Fruit fly (Drosophila melanogaster) whole organism, pupa: Measurements from ENCODE around the gene sro.
A peak's percentile ranks its signal among the peaks of the same experiment; 100 is the strongest.

Source experiments
- CG10348 ChIP-seq: fragments of 200-800 bp; sonication (Bioruptor generic); IDR thresholded peaks from 2 replicates; pipeline ENCODE4 v1.3.6; 2022; ENCODE audit warnings: missing biosample characterization, missing genetic modification characterization
- CG12605 ChIP-seq: fragments of 200-800 bp; sonication (Bioruptor generic); IDR thresholded peaks from 2 replicates; pipeline ENCODE4 v1.3.6; 2022; ENCODE audit warnings: missing biosample characterization, missing genetic modification characterization
- CG13204 ChIP-seq: fragments of 200-800 bp; sonication (Bioruptor generic); optimal IDR thresholded peaks from 2 replicates; lab custom pipeline; 2018; ENCODE audit warnings: missing biosample characterization, mild to moderate bottlenecking, missing genetic modification characterization, moderate library complexity
- CG14655 ChIP-seq: fragments of 200-800 bp; sonication (Bioruptor generic); optimal IDR thresholded peaks from 3 replicates; lab custom pipeline; 2017; ENCODE audit warnings: mild to moderate bottlenecking, missing biosample characterization, missing genetic modification reagents, missing genetic modification characterization
- CG15710 ChIP-seq: fragments of 200-800 bp; sonication (Bioruptor generic); optimal IDR thresholded peaks from 2 replicates; lab custom pipeline; 2018; ENCODE audit warnings: missing biosample characterization, mild to moderate bottlenecking, missing genetic modification characterization, moderate library complexity
- CG17806 ChIP-seq: fragments of 200-800 bp; sonication (Bioruptor generic); optimal IDR thresholded peaks from 2 replicates; lab custom pipeline; 2018; ENCODE audit warnings: missing biosample characterization, mild to moderate bottlenecking, missing genetic modification characterization, moderate library complexity
- CG32121 ChIP-seq: fragments of 200-800 bp; sonication (Bioruptor generic); IDR thresholded peaks from 2 replicates; pipeline ENCODE4 v1.3.6; 2022; ENCODE audit warnings: missing biosample characterization, missing genetic modification characterization
- CG34367 ChIP-seq: fragments of 200-800 bp; sonication (Bioruptor generic); optimal IDR thresholded peaks from 2 replicates; lab custom pipeline; 2018; ENCODE audit warnings: missing biosample characterization, mild to moderate bottlenecking, missing genetic modification characterization
- CG4496 ChIP-seq: fragments of 200-800 bp; sonication (Bioruptor generic); IDR thresholded peaks from 3 replicates; pipeline ENCODE4 v1.3.6; 2022; ENCODE audit warnings: missing biosample characterization, missing genetic modification characterization
- CG8159 ChIP-seq: fragments of 200-800 bp; sonication (Bioruptor generic); optimal IDR thresholded peaks from 3 replicates; lab custom pipeline; 2018; ENCODE audit warnings: missing biosample characterization, mild to moderate bottlenecking, missing genetic modification characterization, moderate library complexity
- CG8301 ChIP-seq: fragments of 200-800 bp; sonication (Bioruptor generic); optimal IDR thresholded peaks from 2 replicates; lab custom pipeline; 2018; ENCODE audit warnings: missing biosample characterization, mild to moderate bottlenecking, missing genetic modification characterization
- CG9948 ChIP-seq: fragments of 200-800 bp; sonication (Bioruptor generic); optimal IDR thresholded peaks from 2 replicates; lab custom pipeline; 2018; ENCODE audit warnings: missing biosample characterization, mild to moderate bottlenecking, missing genetic modification characterization, moderate library complexity
- D1 ChIP-seq: fragments of 200-800 bp; sonication (Bioruptor generic); optimal IDR thresholded peaks from 2 replicates; lab custom pipeline; 2018; ENCODE audit warnings: missing biosample characterization, mild to moderate bottlenecking, missing genetic modification characterization, moderate library complexity
- EcR ChIP-seq: fragments of 200-800 bp; sonication (Bioruptor generic); optimal IDR thresholded peaks from 3 replicates; lab custom pipeline; 2019; ENCODE audit warnings: missing biosample characterization, missing genetic modification characterization, mild to moderate bottlenecking, moderate library complexity, missing genetic modification reagents
- Ets98B ChIP-seq: fragments of 200-800 bp; sonication (Bioruptor generic); IDR thresholded peaks from 2 replicates; pipeline ENCODE4 v1.3.6; 2022; ENCODE audit warnings: missing biosample characterization, missing genetic modification characterization
- Pif1A ChIP-seq: fragments of 200-800 bp; sonication (Bioruptor generic); optimal IDR thresholded peaks from 3 replicates; lab custom pipeline; 2016; ENCODE audit warnings: missing biosample characterization, missing genetic modification characterization
- Pif1B ChIP-seq: fragments of 200-800 bp; sonication (Bioruptor generic); optimal IDR thresholded peaks from 3 replicates; lab custom pipeline; 2016; ENCODE audit warnings: missing biosample characterization, missing genetic modification characterization
- Snoo ChIP-seq: fragments of 200-800 bp; sonication (Bioruptor generic); optimal IDR thresholded peaks from 3 replicates; lab custom pipeline; 2017; ENCODE audit warnings: missing biosample characterization, mild to moderate bottlenecking, missing genetic modification characterization, inconsistent platforms
- fd96Ca ChIP-seq: fragments of 200-800 bp; sonication (Bioruptor generic); IDR thresholded peaks from 3 replicates; pipeline ENCODE4 v1.3.6; 2022; ENCODE audit warnings: missing biosample characterization, missing genetic modification characterization
- gl ChIP-seq: fragments of 200-800 bp; sonication (Bioruptor generic); optimal IDR thresholded peaks from 2 replicates; lab custom pipeline; 2018; ENCODE audit warnings: missing biosample characterization, mild to moderate bottlenecking, missing genetic modification characterization
- rn ChIP-seq: fragments of 200-800 bp; sonication (Bioruptor generic); IDR thresholded peaks from 2 replicates; pipeline ENCODE4 v1.3.6; 2022; ENCODE audit warnings: missing biosample characterization, missing genetic modification characterization

Gene sro

DNA sequence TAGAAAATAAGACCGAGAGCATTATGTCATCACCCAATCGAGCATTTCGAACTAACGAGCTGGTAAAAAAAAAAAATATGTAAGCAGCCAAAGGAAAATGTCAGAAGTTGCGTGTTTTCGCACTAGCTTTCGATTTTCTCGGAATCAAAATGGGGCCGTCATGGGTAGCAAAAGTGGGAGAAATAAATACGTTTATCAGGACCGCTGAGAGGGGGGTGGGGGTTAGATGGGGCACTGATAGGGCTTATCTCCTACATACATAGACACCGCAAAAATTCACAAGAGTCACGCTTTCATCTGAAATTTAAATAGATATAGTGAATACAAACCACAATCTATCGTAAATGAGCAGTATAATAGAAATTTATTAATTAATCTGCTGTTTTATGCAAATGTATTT lies 17.2 kb upstream of the sro start:
- no peak for TF ChIP-seq Pif1A
- no peak for TF ChIP-seq CG4496 (GFP tag; lab: Robert Waterston, UW)
- TF ChIP-seq CG15710 (tag; lab: Kevin White, UChicago) = no peak

DNA sequence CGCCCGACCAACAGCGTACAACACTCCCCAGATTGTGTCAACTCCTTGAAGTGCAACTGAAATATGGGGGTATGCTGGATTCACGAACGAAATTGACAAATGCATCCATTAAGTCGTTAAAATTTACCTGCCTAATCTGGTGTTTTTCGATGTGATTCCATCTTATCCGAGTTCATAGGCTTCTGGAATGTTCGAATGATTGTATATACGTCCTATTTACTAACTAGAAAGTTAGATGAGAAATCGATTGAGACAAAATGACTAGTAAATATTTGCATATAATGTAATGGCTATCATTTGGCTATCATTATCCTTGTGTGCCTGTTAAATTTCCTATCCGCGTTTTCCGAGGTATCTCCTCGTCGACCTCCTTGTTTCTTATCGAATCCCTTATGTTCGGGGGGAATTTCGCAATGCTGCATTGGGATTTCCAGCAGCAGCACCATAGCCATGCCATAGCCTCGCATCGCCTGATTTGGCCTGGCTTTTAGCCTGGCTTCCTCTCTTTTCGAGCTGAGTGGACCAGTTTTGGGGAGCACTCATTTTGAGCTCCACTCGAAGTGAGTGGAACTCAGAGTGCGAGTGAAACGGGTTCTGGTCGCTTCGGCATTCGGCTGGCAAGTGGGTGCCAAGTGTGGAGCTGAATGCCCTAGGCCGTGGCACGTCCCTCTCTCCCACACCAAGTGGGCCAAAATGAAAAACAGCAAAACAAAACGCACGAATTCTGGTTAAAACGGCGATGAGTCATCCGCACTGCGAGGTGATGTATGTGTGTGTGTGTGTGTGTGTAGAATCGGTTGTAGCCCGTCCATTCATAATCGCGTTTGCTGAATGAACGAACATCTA lies 16.0 kb upstream of the sro start:
- peak; percentile 26 for TF ChIP-seq CG13204 (GFP tag; lab: Kevin White, UChicago)
- TF ChIP-seq CG9948 (tag; lab: Kevin White, UChicago) = peak; percentile 56
- TF ChIP-seq Ets98B = no peak; the same call in 1 of the 2 replicates
- no peak for TF ChIP-seq rn (GFP tag; lab: Robert Waterston, UW)
- TF ChIP-seq CG8301 (tag; lab: Kevin White, UChicago) = peak; percentile 19
- no peak for TF ChIP-seq gl (tag; lab: Kevin White, UChicago)
- peak; percentile 50 for TF ChIP-seq CG15710 (tag; lab: Kevin White, UChicago)
- no peak for TF ChIP-seq CG10348 (GFP tag; lab: Robert Waterston, UW)
- no peak for TF ChIP-seq CG32121 (GFP tag; lab: Robert Waterston, UW)
- TF ChIP-seq CG12605 (GFP tag; lab: Robert Waterston, UW) = peak; percentile 33; the same call in 1 of the 2 replicates
- TF ChIP-seq CG34367 (tag; lab: Kevin White, UChicago) = peak; percentile 39
- peak; percentile 62 for TF ChIP-seq Pif1A
- TF ChIP-seq Snoo (tag; lab: Kevin White, UChicago) = peak; percentile 60
- TF ChIP-seq Pif1B (GFP tag; lab: Kevin White, UChicago) = peak; percentile 22
- TF ChIP-seq CG4496 (GFP tag; lab: Robert Waterston, UW) = 0 out of 3 replicates have a peak, but pooled peaks have one; percentile 8
- TF ChIP-seq CG17806 (tag; lab: Kevin White, UChicago) = peak; percentile 36
- no peak for TF ChIP-seq D1
- peak; percentile 68 for TF ChIP-seq EcR (GFP tag; lab: Kevin White, UChicago)
- TF ChIP-seq fd96Ca (GFP tag; lab: Robert Waterston, UW) = 0 out of 3 replicates have a peak, but pooled peaks have one; percentile 32
- peak; percentile 66 for TF ChIP-seq CG8159 (tag; lab: Kevin White, UChicago)
- TF ChIP-seq CG14655 (GFP tag; lab: Kevin White, UChicago) = peak; percentile 39

dm6 chr3R:29778985-29779298 lies 15.5 kb upstream of the sro start:
- no peak for TF ChIP-seq gl (tag; lab: Kevin White, UChicago)
- no peak for TF ChIP-seq CG4496 (GFP tag; lab: Robert Waterston, UW)
- TF ChIP-seq Ets98B = no peak
- no peak for TF ChIP-seq CG34367 (tag; lab: Kevin White, UChicago)
- TF ChIP-seq Pif1B (GFP tag; lab: Kevin White, UChicago) = no peak
- no peak for TF ChIP-seq D1
- no peak for TF ChIP-seq CG8301 (tag; lab: Kevin White, UChicago)
- TF ChIP-seq CG12605 (GFP tag; lab: Robert Waterston, UW) = no peak
- TF ChIP-seq CG8159 (tag; lab: Kevin White, UChicago) = no peak
- TF ChIP-seq fd96Ca (GFP tag; lab: Robert Waterston, UW) = no peak
- TF ChIP-seq CG32121 (GFP tag; lab: Robert Waterston, UW) = no peak
- TF ChIP-seq rn (GFP tag; lab: Robert Waterston, UW) = no peak
- TF ChIP-seq, all 21 proteins: peak for 0

- TF ChIP-seq rn (GFP tag; lab: Robert Waterston, UW) = no peak
- TF ChIP-seq, all 21 proteins: peak for 0
Measured at dm6 chr3R:29780402-29781029, 13.9 kb upstream of the sro start, which contains the start of gene fig. fig (minus strand) TSS chr3R:29780452.

- TF ChIP-seq CG14655 (GFP tag; lab: Kevin White, UChicago) (no peak), CG15710 (tag; lab: Kevin White, UChicago) (no peak), CG17806 (tag; lab: Kevin White, UChicago) (no peak), CG8301 (tag; lab: Kevin White, UChicago) (no peak), Pif1B (GFP tag; lab: Kevin White, UChicago) (no peak), gl (tag; lab: Kevin White, UChicago) (no peak), Ets98B (no peak), CG32121 (GFP tag; lab: Robert Waterston, UW) (no peak), CG13204 (GFP tag; lab: Kevin White, UChicago) (no peak)
Measured at dm6 chr3R:29781874-29782273, 12.5 kb upstream of the sro start.

- TF ChIP-seq CG8159 (tag; lab: Kevin White, UChicago) = peak; percentile 20
- TF ChIP-seq Ets98B = peak; percentile 49; the same call in 1 of the 2 replicates
- TF ChIP-seq fd96Ca (GFP tag; lab: Robert Waterston, UW) = no peak
- no peak for TF ChIP-seq D1
- TF ChIP-seq CG15710 (tag; lab: Kevin White, UChicago) = no peak
- 0 out of 3 replicates have a peak, but pooled peaks have one; percentile 44 for TF ChIP-seq CG4496 (GFP tag; lab: Robert Waterston, UW)
- peak; percentile 36 for TF ChIP-seq Snoo (tag; lab: Kevin White, UChicago)
- peak; percentile 40 for TF ChIP-seq CG13204 (GFP tag; lab: Kevin White, UChicago)
- TF ChIP-seq CG14655 (GFP tag; lab: Kevin White, UChicago) = no peak
- TF ChIP-seq Pif1A = no peak
- TF ChIP-seq Pif1B (GFP tag; lab: Kevin White, UChicago) = peak; percentile 0
- TF ChIP-seq CG17806 (tag; lab: Kevin White, UChicago) = no peak
- TF ChIP-seq CG12605 (GFP tag; lab: Robert Waterston, UW) = no peak
- TF ChIP-seq CG32121 (GFP tag; lab: Robert Waterston, UW) = peak; percentile 44; the same call in 1 of the 2 replicates
- no peak for TF ChIP-seq CG9948 (tag; lab: Kevin White, UChicago)
- no peak for TF ChIP-seq CG34367 (tag; lab: Kevin White, UChicago)
- no peak for TF ChIP-seq rn (GFP tag; lab: Robert Waterston, UW)
- TF ChIP-seq EcR (GFP tag; lab: Kevin White, UChicago) = peak; percentile 71
- TF ChIP-seq CG8301 (tag; lab: Kevin White, UChicago) = no peak
- TF ChIP-seq CG10348 (GFP tag; lab: Robert Waterston, UW) = no peak
- TF ChIP-seq gl (tag; lab: Kevin White, UChicago) = no peak
- TF ChIP-seq, all 21 proteins: peak for 8
Measured at dm6 chr3R:29782367-29782766, 12.0 kb upstream of the sro start.
